Fruit fly (Drosophila melanogaster) whole organism, adult: ENCODE measurements around the gene parvin.

ENCODE experiments used
- CG12768 ChIP-seq: fragments of 200-800 bp; sonication (Bioruptor generic); optimal IDR thresholded peaks from 2 replicates; lab custom pipeline; 2017; ENCODE audit warnings: missing biosample characterization, missing genetic modification characterization, mild to moderate bottlenecking, moderate library complexity, missing genetic modification reagents
- CG14711 ChIP-seq: fragments of 200-800 bp; sonication (Bioruptor generic); optimal IDR thresholded peaks from 2 replicates; lab custom pipeline; 2018; ENCODE audit warnings: missing biosample characterization, mild to moderate bottlenecking, missing genetic modification characterization, moderate library complexity
- CG33017 ChIP-seq: fragments of 200-800 bp; sonication (Bioruptor generic); optimal IDR thresholded peaks from 2 replicates; lab custom pipeline; 2018; ENCODE audit warnings: missing biosample characterization, mild to moderate bottlenecking, missing genetic modification characterization, moderate library complexity
- CG7101 ChIP-seq: fragments of 200-800 bp; sonication (Bioruptor generic); optimal IDR thresholded peaks from 2 replicates; lab custom pipeline; 2018; ENCODE audit warnings: missing biosample characterization, mild to moderate bottlenecking, missing genetic modification characterization, moderate library complexity
- Clk ChIP-seq: fragments of 200-800 bp; sonication (Bioruptor generic); optimal IDR thresholded peaks from 2 replicates; lab custom pipeline; 2017; ENCODE audit warnings: missing biosample characterization, missing genetic modification characterization
- Crg-1 ChIP-seq: fragments of 200-800 bp; sonication (Bioruptor generic); optimal IDR thresholded peaks from 2 replicates; lab custom pipeline; 2016; ENCODE audit warnings: missing biosample characterization, missing genetic modification characterization
- Mnt ChIP-seq: fragments of 200-800 bp; sonication (Bioruptor generic); optimal IDR thresholded peaks from 2 replicates; lab custom pipeline; 2016; ENCODE audit warnings: missing biosample characterization, mild to moderate bottlenecking, missing genetic modification characterization
- kay ChIP-seq: fragments of 200-800 bp; sonication (Bioruptor generic); peaks from one replicate; lab custom pipeline; 2016; ENCODE audit warnings: missing biosample characterization, missing genetic modification characterization, borderline replicate concordance

dm6 chrX:19792572-19792971 is 46.7 kb downstream of the parvin start:
- TF ChIP-seq CG14711 = no peak
- no peak for TF ChIP-seq Mnt (GFP tag; lab: Kevin White, UChicago)
- no peak for TF ChIP-seq kay (GFP tag; lab: Kevin White, UChicago)
- TF ChIP-seq Clk (GFP tag; lab: Kevin White, UChicago) = no peak
- TF ChIP-seq CG7101 = no peak
- TF ChIP-seq Crg-1 (GFP tag; lab: Kevin White, UChicago) = no peak
- TF ChIP-seq CG33017 (tag; lab: Kevin White, UChicago) = no peak
- TF ChIP-seq CG12768 (GFP tag; lab: Kevin White, UChicago) = no peak
